Fruit fly (Drosophila melanogaster) Kc167 (cell line): ENCODE results near the gene CG13392.

ENCODE experiments used
- Myc ChIP-seq: fragments of >200 bp; optimal IDR thresholded peaks from 2 replicates; lab custom pipeline; 2017; ENCODE audit warnings: missing external identifiers
- Sin3A ChIP-seq: fragments of >200 bp; optimal IDR thresholded peaks from 2 replicates; lab custom pipeline; 2018; ENCODE audit warnings: missing external identifiers
- h ChIP-seq: fragments of >200 bp; optimal IDR thresholded peaks from 3 replicates; lab custom pipeline; 2018; ENCODE audit warnings: missing external identifiers
- insv ChIP-seq: fragments of >200 bp; optimal IDR thresholded peaks from 3 replicates; lab custom pipeline; 2018; ENCODE audit warnings: missing external identifiers
- ttk ChIP-seq: sonication (Bioruptor generic); optimal IDR thresholded peaks from 2 replicates; lab custom pipeline; 2017; ENCODE audit warnings: missing external identifiers

DNA sequence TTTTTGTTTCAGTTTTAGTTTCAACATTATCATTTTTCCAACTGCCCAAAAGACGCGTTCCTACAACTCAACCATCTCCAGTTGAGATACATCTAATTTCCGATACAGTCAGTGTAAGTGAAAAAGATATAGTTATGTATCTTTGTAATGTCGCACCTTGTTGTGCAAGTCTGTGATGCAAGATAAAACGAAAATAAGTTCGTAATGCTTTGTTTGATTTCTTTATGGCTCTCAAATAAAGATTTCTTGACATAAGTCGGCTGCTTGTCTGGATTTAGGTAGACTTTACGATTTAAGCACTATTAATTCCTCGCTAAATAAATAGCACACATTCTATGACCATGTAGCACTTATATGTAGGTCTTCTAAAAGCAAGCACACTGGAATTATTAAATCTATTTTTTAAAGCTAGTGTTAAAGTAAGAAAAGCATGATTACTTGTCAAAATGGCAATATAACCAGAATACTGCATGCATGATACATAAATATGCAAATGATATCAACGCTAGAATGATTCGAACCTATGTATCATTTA lies 2.4 kb upstream of the CG13392 start:
- no peak for TF ChIP-seq ttk (lab: Kevin White, UChicago)
- no peak for TF ChIP-seq Myc (lab: Kevin White, UChicago)
- no peak for TF ChIP-seq Sin3A (lab: Kevin White, UChicago)
- TF ChIP-seq insv (lab: Kevin White, UChicago), result no peak
- no peak for TF ChIP-seq h
